Worm (Caenorhabditis elegans): ENCODE data around the gene nspe-1.

The nspe-1 gene

ce11 chrII:12620764-12621163 is at the start of gene nspe-1:
nspe-1 (minus strand) TSS chrII:12620864.
- TF ChIP-seq flt-1 (GFP tag; IDR thresholded peaks at IDR 0.05): no peak
- no peak for TF ChIP-seq tab-1 (GFP tag; IDR thresholded peaks at IDR 0.05)
- no peak for TF ChIP-seq T22C8.4 (GFP tag; IDR thresholded peaks at IDR 0.05)
- TF ChIP-seq med-1 (GFP tag; optimal IDR thresholded peaks at IDR 0.05; ENCODE audit: insufficient read depth): no peak
- TF ChIP-seq ref-1 (GFP tag; conservative IDR thresholded peaks at IDR 0.05): no peak
- no peak for TF ChIP-seq cog-1 (tag; optimal IDR thresholded peaks at IDR 0.05)
- TF ChIP-seq ztf-23 (GFP tag; IDR thresholded peaks at IDR 0.05): no peak
- TF ChIP-seq ztf-29 (GFP tag; IDR thresholded peaks at IDR 0.05): no peak
- TF ChIP-seq klf-2 (GFP tag; conservative IDR thresholded peaks at IDR 0.05): no peak

- TF ChIP-seq med-1 (GFP tag; optimal IDR thresholded peaks at IDR 0.05; ENCODE audit: insufficient read depth): no peak
- no peak for TF ChIP-seq klf-2 (GFP tag; conservative IDR thresholded peaks at IDR 0.05)
- TF ChIP-seq flt-1 (GFP tag; IDR thresholded peaks at IDR 0.05): no peak
- TF ChIP-seq tab-1 (GFP tag; IDR thresholded peaks at IDR 0.05): no peak
- no peak for TF ChIP-seq cog-1 (tag; optimal IDR thresholded peaks at IDR 0.05)
- TF ChIP-seq T22C8.4 (GFP tag; IDR thresholded peaks at IDR 0.05): no peak
- TF ChIP-seq ztf-29 (GFP tag; IDR thresholded peaks at IDR 0.05): no peak
- TF ChIP-seq ref-1 (GFP tag; conservative IDR thresholded peaks at IDR 0.05): no peak
- TF ChIP-seq ztf-23 (GFP tag; IDR thresholded peaks at IDR 0.05): no peak
Observed at ce11 chrII:12669882-12670281, 49.2 kb upstream of the nspe-1 start.

ce11 chrII:12669342-12669741 is 48.7 kb upstream of the nspe-1 start:
- TF ChIP-seq cog-1 (tag; optimal IDR thresholded peaks at IDR 0.05): no peak
- no peak for TF ChIP-seq tab-1 (GFP tag; IDR thresholded peaks at IDR 0.05)
- no peak for TF ChIP-seq ztf-23 (GFP tag; IDR thresholded peaks at IDR 0.05)
- TF ChIP-seq flt-1 (GFP tag; IDR thresholded peaks at IDR 0.05): no peak
- TF ChIP-seq med-1 (GFP tag; optimal IDR thresholded peaks at IDR 0.05; ENCODE audit: insufficient read depth): no peak
- TF ChIP-seq ztf-29 (GFP tag; IDR thresholded peaks at IDR 0.05): no peak
- TF ChIP-seq klf-2 (GFP tag; conservative IDR thresholded peaks at IDR 0.05): no peak

- no peak for TF ChIP-seq ref-1 (GFP tag; conservative IDR thresholded peaks at IDR 0.05)
- TF ChIP-seq T22C8.4 (GFP tag; IDR thresholded peaks at IDR 0.05): no peak
- TF ChIP-seq cog-1 (tag; optimal IDR thresholded peaks at IDR 0.05): no peak
- no peak for TF ChIP-seq ztf-29 (GFP tag; IDR thresholded peaks at IDR 0.05)
- no peak for TF ChIP-seq tab-1 (GFP tag; IDR thresholded peaks at IDR 0.05)
- no peak for TF ChIP-seq med-1 (GFP tag; optimal IDR thresholded peaks at IDR 0.05; ENCODE audit: insufficient read depth)
- no peak for TF ChIP-seq flt-1 (GFP tag; IDR thresholded peaks at IDR 0.05)
- no peak for TF ChIP-seq ztf-23 (GFP tag; IDR thresholded peaks at IDR 0.05)
- TF ChIP-seq klf-2 (GFP tag; conservative IDR thresholded peaks at IDR 0.05): no peak
Observed at ce11 chrII:12668874-12669273, 48.2 kb upstream of the nspe-1 start.

ce11 chrII:12668148-12668547 is 47.5 kb upstream of the nspe-1 start:
- TF ChIP-seq T22C8.4 (GFP tag; IDR thresholded peaks at IDR 0.05) (no peak), med-1 (GFP tag; optimal IDR thresholded peaks at IDR 0.05; ENCODE audit: insufficient read depth) (no peak)

- no peak for TF ChIP-seq med-1 (GFP tag; optimal IDR thresholded peaks at IDR 0.05; ENCODE audit: insufficient read depth)
- no peak for TF ChIP-seq klf-2 (GFP tag; conservative IDR thresholded peaks at IDR 0.05)
- no peak for TF ChIP-seq flt-1 (GFP tag; IDR thresholded peaks at IDR 0.05)
- no peak for TF ChIP-seq tab-1 (GFP tag; IDR thresholded peaks at IDR 0.05)
Observed at ce11 chrII:12666042-12666441, 45.4 kb upstream of the nspe-1 start.

ce11 chrII:12665019-12665418 is 44.4 kb upstream of the nspe-1 start:
- TF ChIP-seq cog-1 (tag; optimal IDR thresholded peaks at IDR 0.05) (no peak), ztf-29 (GFP tag; IDR thresholded peaks at IDR 0.05) (no peak), flt-1 (GFP tag; IDR thresholded peaks at IDR 0.05) (no peak), tab-1 (GFP tag; IDR thresholded peaks at IDR 0.05) (no peak), ref-1 (GFP tag; conservative IDR thresholded peaks at IDR 0.05) (no peak), ztf-23 (GFP tag; IDR thresholded peaks at IDR 0.05) (no peak), T22C8.4 (GFP tag; IDR thresholded peaks at IDR 0.05) (no peak), med-1 (GFP tag; optimal IDR thresholded peaks at IDR 0.05; ENCODE audit: insufficient read depth) (no peak), klf-2 (GFP tag; conservative IDR thresholded peaks at IDR 0.05) (no peak)

ce11 chrII:12661930-12662329 is 41.3 kb upstream of the nspe-1 start:
- TF ChIP-seq ztf-23 (GFP tag; IDR thresholded peaks at IDR 0.05) (no peak), tab-1 (GFP tag; IDR thresholded peaks at IDR 0.05) (no peak), ztf-29 (GFP tag; IDR thresholded peaks at IDR 0.05) (no peak), med-1 (GFP tag; optimal IDR thresholded peaks at IDR 0.05; ENCODE audit: insufficient read depth) (no peak), ref-1 (GFP tag; conservative IDR thresholded peaks at IDR 0.05) (no peak), cog-1 (tag; optimal IDR thresholded peaks at IDR 0.05) (no peak), klf-2 (GFP tag; conservative IDR thresholded peaks at IDR 0.05) (no peak), flt-1 (GFP tag; IDR thresholded peaks at IDR 0.05) (no peak), T22C8.4 (GFP tag; IDR thresholded peaks at IDR 0.05) (no peak)

- TF ChIP-seq tab-1 (GFP tag; IDR thresholded peaks at IDR 0.05) (no peak), ztf-23 (GFP tag; IDR thresholded peaks at IDR 0.05) (no peak), flt-1 (GFP tag; IDR thresholded peaks at IDR 0.05) (no peak), ref-1 (GFP tag; conservative IDR thresholded peaks at IDR 0.05) (no peak), med-1 (GFP tag; optimal IDR thresholded peaks at IDR 0.05; ENCODE audit: insufficient read depth) (no peak), cog-1 (tag; optimal IDR thresholded peaks at IDR 0.05) (no peak), klf-2 (GFP tag; conservative IDR thresholded peaks at IDR 0.05) (no peak), ztf-29 (GFP tag; IDR thresholded peaks at IDR 0.05) (no peak), T22C8.4 (GFP tag; IDR thresholded peaks at IDR 0.05) (no peak)
Observed at ce11 chrII:12659676-12660371, 39.2 kb upstream of the nspe-1 start.

- TF ChIP-seq tab-1 (GFP tag; IDR thresholded peaks at IDR 0.05) (no peak), ztf-29 (GFP tag; IDR thresholded peaks at IDR 0.05) (no peak), med-1 (GFP tag; optimal IDR thresholded peaks at IDR 0.05; ENCODE audit: insufficient read depth) (no peak), klf-2 (GFP tag; conservative IDR thresholded peaks at IDR 0.05) (no peak), cog-1 (tag; optimal IDR thresholded peaks at IDR 0.05) (no peak), ref-1 (GFP tag; conservative IDR thresholded peaks at IDR 0.05) (no peak), ztf-23 (GFP tag; IDR thresholded peaks at IDR 0.05) (no peak), flt-1 (GFP tag; IDR thresholded peaks at IDR 0.05) (no peak), T22C8.4 (GFP tag; IDR thresholded peaks at IDR 0.05) (no peak)
Observed at ce11 chrII:12658409-12658808, 37.7 kb upstream of the nspe-1 start.
